Worm (Caenorhabditis elegans) whole organism, midembryonic: ENCODE data around the gene ZK381.8.

Experiments used
- ref-1 ChIP-seq: fragments of 200-800 bp; sonication (Bioruptor generic); conservative IDR thresholded peaks from 2 replicates; pipeline ENCODE4 v1.3.6; 2022; ENCODE audit warnings: missing genetic modification reagents, missing genetic modification characterization, missing compliant biosample characterization
- ztf-23 ChIP-seq: fragments of 200-800 bp; sonication (Bioruptor generic); IDR thresholded peaks from 2 replicates; pipeline ENCODE4 v1.3.6; 2022; ENCODE audit warnings: missing genetic modification reagents, missing genetic modification characterization, missing compliant biosample characterization

ce11 chrIV:6946832-6947231 is 23.3 kb downstream of the ZK381.8 start:
- no peak for TF ChIP-seq ztf-23
- no peak for TF ChIP-seq ref-1
